Worm (Caenorhabditis elegans) whole organism, L4 larva: ENCODE data around the gene nlp-46.

Experiments used
- D1046.2 ChIP-seq: fragments of 200-800 bp; sonication (Bioruptor generic); IDR thresholded peaks from 2 replicates; pipeline ENCODE4 v1.3.6; 2022; ENCODE audit warnings: missing genetic modification characterization, missing compliant biosample characterization
- F26F4.8 ChIP-seq: fragments of 200-800 bp; sonication (Bioruptor generic); conservative IDR thresholded peaks from 2 replicates; pipeline ENCODE4 v1.3.6; 2022; ENCODE audit warnings: missing genetic modification characterization, missing compliant biosample characterization
- F37D6.2 ChIP-seq: sonication (generic microtip); optimal IDR thresholded peaks from 2 replicates; lab custom pipeline; 2016; ENCODE audit warnings: mild to moderate bottlenecking, missing genetic modification characterization, missing compliant biosample characterization
- F44E2.7 ChIP-seq: fragments of 200-800 bp; sonication (Bioruptor generic); IDR thresholded peaks from 2 replicates; pipeline ENCODE4 v2.1.2; 2022; ENCODE audit warnings: missing genetic modification characterization, missing compliant biosample characterization
- F49E8.2 ChIP-seq: sonication (generic microtip); optimal IDR thresholded peaks from 2 replicates; lab custom pipeline; 2016; ENCODE audit warnings: missing compliant biosample characterization, mild to moderate bottlenecking, missing genetic modification characterization, borderline replicate concordance
- Y48G9A.11 ChIP-seq: fragments of 200-800 bp; sonication (Bioruptor generic); IDR thresholded peaks from 2 replicates; pipeline ENCODE4 v1.3.6; 2022; ENCODE audit warnings: missing genetic modification reagents, missing genetic modification characterization, missing compliant biosample characterization
- ZK337.2 ChIP-seq: fragments of 200-800 bp; sonication (Bioruptor generic); IDR thresholded peaks from 2 replicates; pipeline ENCODE4 v1.3.6; 2022; ENCODE audit warnings: missing genetic modification reagents, missing genetic modification characterization, missing compliant biosample characterization
- ZK546.5 ChIP-seq, 2 experiments: sonication (generic microtip); optimal IDR thresholded peaks; 2 replicates each; lab custom pipeline; 2017; ENCODE audit warnings: missing biosample characterization in 2 of 2, missing genetic modification characterization in 2 of 2
- ceh-28 ChIP-seq: fragments of 150-350 bp; optimal IDR thresholded peaks from 2 replicates; lab custom pipeline; 2014; ENCODE audit warnings: missing biosample characterization, missing genetic modification reagents, missing genetic modification characterization
- ceh-62 ChIP-seq: sonication (generic microtip); optimal IDR thresholded peaks from 2 replicates; lab custom pipeline; 2017; ENCODE audit warnings: missing biosample characterization, missing genetic modification characterization
- cey-2 ChIP-seq: sonication (generic microtip); optimal IDR thresholded peaks from 3 replicates; lab custom pipeline; 2017; ENCODE audit warnings: missing genetic modification characterization, mild to moderate bottlenecking, missing compliant biosample characterization, antibody characterized with exemption, borderline replicate concordance; ENCODE audit not compliant: insufficient read depth
- ctbp-1 ChIP-seq: fragments of 200-800 bp; sonication (Bioruptor generic); IDR thresholded peaks from 2 replicates; pipeline ENCODE4 v1.3.6; 2022; ENCODE audit warnings: missing genetic modification reagents, missing genetic modification characterization, missing compliant biosample characterization
- daf-8 ChIP-seq: fragments of 200-800 bp; sonication (Bioruptor generic); IDR thresholded peaks from 2 replicates; pipeline ENCODE4 v1.3.6; 2022; ENCODE audit warnings: missing genetic modification characterization, missing compliant biosample characterization
- dpl-1 ChIP-seq: fragments of 150-350 bp; optimal IDR thresholded peaks from 2 replicates; lab custom pipeline; 2014; ENCODE audit warnings: missing biosample characterization, missing genetic modification reagents, missing genetic modification characterization
- duxl-1 ChIP-seq: sonication (generic microtip); optimal IDR thresholded peaks from 2 replicates; lab custom pipeline; 2016; ENCODE audit warnings: mild to moderate bottlenecking, missing genetic modification characterization, moderate library complexity, missing compliant biosample characterization; ENCODE audit not compliant: poor library complexity
- dve-1 ChIP-seq: sonication (generic microtip); optimal IDR thresholded peaks from 2 replicates; lab custom pipeline; 2017; ENCODE audit warnings: antibody characterized with exemption, mild to moderate bottlenecking, missing genetic modification characterization, missing compliant biosample characterization; ENCODE audit not compliant: insufficient read depth
- egl-27 ChIP-seq: sonication (generic microtip); optimal IDR thresholded peaks from 3 replicates; lab custom pipeline; 2017; ENCODE audit warnings: missing biosample characterization, missing genetic modification reagents, missing genetic modification characterization
- egl-43 ChIP-seq: fragments of 200-800 bp; sonication (Bioruptor generic); IDR thresholded peaks from 2 replicates; pipeline ENCODE4 v1.3.6; 2022; ENCODE audit warnings: missing genetic modification reagents, missing genetic modification characterization, missing compliant biosample characterization
- fkh-10 ChIP-seq: fragments of 150-350 bp; optimal IDR thresholded peaks from 2 replicates; lab custom pipeline; 2014; ENCODE audit warnings: missing biosample characterization, missing genetic modification reagents, missing genetic modification characterization
- fos-1 ChIP-seq: fragments of 150-350 bp; optimal IDR thresholded peaks from 2 replicates; lab custom pipeline; 2014; ENCODE audit warnings: missing biosample characterization, missing genetic modification characterization
- hif-1 ChIP-seq, 2 experiments: sonication (generic microtip); optimal IDR thresholded peaks; 2 replicates each; lab custom pipeline; 2016 to 2017; ENCODE audit warnings: missing compliant biosample characterization in 2 of 2, missing genetic modification characterization in 2 of 2, missing genetic modification reagents in 2 of 2, missing genotype in 2 of 2, mild to moderate bottlenecking in 1 of 2
- hlh-30 ChIP-seq: sonication (generic microtip); optimal IDR thresholded peaks from 2 replicates; lab custom pipeline; 2017; ENCODE audit warnings: antibody characterized with exemption, mild to moderate bottlenecking, missing genetic modification characterization, missing compliant biosample characterization; ENCODE audit not compliant: insufficient read depth
- lin-1 ChIP-seq: fragments of 200-800 bp; sonication (Bioruptor generic); IDR thresholded peaks from 2 replicates; pipeline ENCODE4 v1.3.6; 2022; ENCODE audit warnings: missing genetic modification reagents, missing genetic modification characterization, missing compliant biosample characterization
- lin-13 ChIP-seq: fragments of 150-350 bp; optimal IDR thresholded peaks from 2 replicates; lab custom pipeline; 2014; ENCODE audit warnings: missing biosample characterization, missing genetic modification reagents, missing genetic modification characterization
- lin-29 ChIP-seq: fragments of 200-800 bp; sonication (Bioruptor generic); IDR thresholded peaks from 2 replicates; pipeline ENCODE4 v1.3.6; 2022; ENCODE audit warnings: missing genetic modification reagents, missing genetic modification characterization, missing compliant biosample characterization
- lin-39 ChIP-seq: fragments of 150-350 bp; optimal IDR thresholded peaks from 2 replicates; lab custom pipeline; 2014; ENCODE audit warnings: missing biosample characterization, missing genetic modification reagents, missing genetic modification characterization
- lsy-2 ChIP-seq, 2 experiments: fragments of 150-350 bp in 1 of 2; sonication (generic microtip) in 1 of 2; optimal IDR thresholded peaks; 2 replicates each; lab custom pipeline; 2014 to 2017; ENCODE audit warnings: missing biosample characterization in 2 of 2, missing genetic modification characterization in 2 of 2
- madf-5 ChIP-seq, 2 experiments: fragments of 200-800 bp; sonication (Bioruptor generic); IDR thresholded peaks; 2 replicates each; pipeline ENCODE4 v1.3.6; 2022; ENCODE audit warnings: missing compliant biosample characterization in 2 of 2, missing genetic modification characterization in 2 of 2
- mdt-29 ChIP-seq: fragments of 200-800 bp; sonication (Bioruptor generic); IDR thresholded peaks from 2 replicates; pipeline ENCODE4 v1.3.6; 2022; ENCODE audit warnings: missing genetic modification reagents, missing genetic modification characterization, missing compliant biosample characterization
- mxl-2 ChIP-seq: fragments of 200-800 bp; sonication (Bioruptor generic); conservative IDR thresholded peaks from 2 replicates; pipeline ENCODE4 v1.3.6; 2022; ENCODE audit warnings: missing genetic modification reagents, missing genetic modification characterization, missing compliant biosample characterization
- nhr-10 ChIP-seq: fragments of 150-350 bp; optimal IDR thresholded peaks from 2 replicates; lab custom pipeline; 2014; ENCODE audit warnings: missing biosample characterization, missing genetic modification characterization
- nhr-11 ChIP-seq: fragments of 150-350 bp; optimal IDR thresholded peaks from 2 replicates; lab custom pipeline; 2014; ENCODE audit warnings: missing biosample characterization, missing genetic modification characterization
- nhr-237 ChIP-seq: sonication (generic microtip); optimal IDR thresholded peaks from 2 replicates; lab custom pipeline; 2017; ENCODE audit warnings: missing biosample characterization, missing genetic modification characterization
- nhr-25 ChIP-seq: sonication (generic microtip); optimal IDR thresholded peaks from 2 replicates; lab custom pipeline; 2017; ENCODE audit warnings: missing genetic modification characterization, mild to moderate bottlenecking, missing compliant biosample characterization, antibody characterized with exemption, moderate library complexity, borderline replicate concordance; ENCODE audit not compliant: insufficient read depth
- nhr-42 ChIP-seq: fragments of 200-800 bp; sonication (Bioruptor generic); IDR thresholded peaks from 2 replicates; pipeline ENCODE4 v1.3.6; 2022; ENCODE audit warnings: missing genetic modification characterization, missing compliant biosample characterization
- nhr-77 ChIP-seq: fragments of 150-350 bp; optimal IDR thresholded peaks from 2 replicates; lab custom pipeline; 2014; ENCODE audit warnings: missing biosample characterization, missing genetic modification characterization
- php-3 ChIP-seq: fragments of 200-800 bp; sonication (Bioruptor generic); IDR thresholded peaks from 2 replicates; pipeline ENCODE4 v1.3.6; 2022; ENCODE audit warnings: missing genetic modification reagents, missing genetic modification characterization, missing compliant biosample characterization
- rbr-2 ChIP-seq: sonication (generic microtip); optimal IDR thresholded peaks from 2 replicates; lab custom pipeline; 2016; ENCODE audit warnings: missing genotype, missing genetic modification characterization, missing compliant biosample characterization
- saeg-2 ChIP-seq: fragments of 200-800 bp; sonication (Bioruptor generic); IDR thresholded peaks from 2 replicates; pipeline ENCODE4 v1.3.6; 2022; ENCODE audit warnings: missing genetic modification reagents, missing genetic modification characterization, missing compliant biosample characterization
- snpc-1.2 ChIP-seq: fragments of 200-800 bp; sonication (Bioruptor generic); IDR thresholded peaks from 2 replicates; pipeline ENCODE4 v1.3.6; 2022; ENCODE audit warnings: missing genetic modification reagents, missing genetic modification characterization, missing compliant biosample characterization
- snpc-4 ChIP-seq: fragments of 150-350 bp; optimal IDR thresholded peaks from 2 replicates; lab custom pipeline; 2014; ENCODE audit warnings: missing biosample characterization, missing genetic modification characterization
- spr-1 ChIP-seq: sonication (generic microtip); optimal IDR thresholded peaks from 2 replicates; lab custom pipeline; 2016; ENCODE audit warnings: mild to moderate bottlenecking, missing genetic modification characterization, missing compliant biosample characterization
- unc-130 ChIP-seq: sonication (generic microtip); optimal IDR thresholded peaks from 2 replicates; lab custom pipeline; 2016; ENCODE audit warnings: missing genetic modification reagents, missing genetic modification characterization, missing compliant biosample characterization
- unc-62 ChIP-seq, 3 experiments: fragments of 150-350 bp in 1 of 3; sonication (generic microtip); optimal IDR thresholded peaks in 2 of 3; peaks in 1 of 3; 1 replicate in 1 of 3; 2 replicates in 2 of 3; lab custom pipeline; 2014 to 2017; ENCODE audit warnings: missing biosample characterization in 3 of 3, missing genetic modification characterization in 3 of 3, missing genetic modification reagents in 3 of 3, missing genotype in 1 of 3
- zag-1 ChIP-seq: fragments of 150-350 bp; optimal IDR thresholded peaks from 2 replicates; lab custom pipeline; 2014; ENCODE audit warnings: missing biosample characterization, missing genetic modification characterization
- zfp-2 ChIP-seq: sonication (generic microtip); optimal IDR thresholded peaks from 2 replicates; lab custom pipeline; 2016; ENCODE audit warnings: mild to moderate bottlenecking, missing genetic modification characterization, missing compliant biosample characterization
- zfp-3 ChIP-seq: fragments of 200-800 bp; sonication (Bioruptor generic); conservative IDR thresholded peaks from 2 replicates; pipeline ENCODE4 v1.3.6; 2022; ENCODE audit warnings: missing genetic modification reagents, missing genetic modification characterization, missing compliant biosample characterization
- zip-2 ChIP-seq: fragments of 150-350 bp; optimal IDR thresholded peaks from 2 replicates; lab custom pipeline; 2014; ENCODE audit warnings: missing biosample characterization, missing genetic modification characterization
- ztf-11 ChIP-seq: fragments of 150-350 bp; optimal IDR thresholded peaks from 2 replicates; lab custom pipeline; 2014; ENCODE audit warnings: missing biosample characterization, missing genetic modification characterization
- ztf-7 ChIP-seq: fragments of 150-350 bp; optimal IDR thresholded peaks from 2 replicates; lab custom pipeline; 2014; ENCODE audit warnings: missing biosample characterization, missing genetic modification characterization

The nlp-46 gene

ce11 chrV:12491070-12491643 lies 14.9 kb downstream of the nlp-46 start (continued):
- peak in 1 of 2 experiments; percentile 68 for TF ChIP-seq lsy-2 (tag; optimal IDR thresholded peaks at IDR 0.05; lab: Kevin White, UChicago)
- TF ChIP-seq lin-13 (GFP tag; lab: Kevin White, UChicago), result peak; percentile 74
- no peak for TF ChIP-seq fkh-10 (GFP tag; lab: Kevin White, UChicago)
- TF ChIP-seq lin-29, result no peak
- peak; percentile 74 for TF ChIP-seq lin-1 (GFP tag; lab: Robert Waterston, UW)
- TF ChIP-seq unc-130, result peak; percentile 65
- 0 out of 2 replicates have a peak, but pooled peaks have one; percentile 30 for TF ChIP-seq zfp-3 (GFP tag; lab: Robert Waterston, UW)
- TF ChIP-seq F49E8.2, result peak; percentile 92
- no peak for TF ChIP-seq F26F4.8 (GFP tag; lab: Robert Waterston, UW)
- TF ChIP-seq nhr-25, result no peak
- TF ChIP-seq egl-27 (tag; lab: Kevin White, UChicago), result no peak
- peak; percentile 89 for TF ChIP-seq duxl-1 (tag; lab: Kevin White, UChicago)
- TF ChIP-seq ZK546.5 (tag; optimal IDR thresholded peaks at IDR 0.05; lab: Kevin White, UChicago), result no peak
- TF ChIP-seq mxl-2, result no peak
- peak; percentile 58; the same call in 1 of the 2 replicates for TF ChIP-seq mdt-29 (GFP tag; lab: Robert Waterston, UW)
- TF ChIP-seq php-3 (GFP tag; lab: Robert Waterston, UW), result no peak
- no peak for TF ChIP-seq zfp-2 (tag; lab: Kevin White, UChicago)
- no peak for TF ChIP-seq ztf-11 (tag; lab: Kevin White, UChicago)
- TF ChIP-seq F44E2.7 (GFP tag; lab: Robert Waterston, UW), result no peak
- TF ChIP-seq nhr-42 (GFP tag; lab: Robert Waterston, UW), result peak; percentile 75
- no peak for TF ChIP-seq nhr-10 (tag; lab: Kevin White, UChicago)
- TF ChIP-seq nhr-11 (tag; lab: Kevin White, UChicago), result no peak
- peak; percentile 79 for TF ChIP-seq spr-1 (tag; lab: Kevin White, UChicago)
- TF ChIP-seq Y48G9A.11 (GFP tag; lab: Robert Waterston, UW), result peak; percentile 92
- TF ChIP-seq ZK337.2 (GFP tag; lab: Robert Waterston, UW), result 0 out of 2 replicates have a peak, but pooled peaks have one; percentile 3
- no peak for TF ChIP-seq F37D6.2 (tag; lab: Kevin White, UChicago)
- TF ChIP-seq ceh-28 (tag; lab: Kevin White, UChicago), result no peak
- TF ChIP-seq snpc-1.2, result peak; percentile 90
- TF ChIP-seq fos-1 (tag; lab: Kevin White, UChicago), result no peak
- no peak for TF ChIP-seq hif-1 (tag; optimal IDR thresholded peaks at IDR 0.05; lab: Kevin White, UChicago)
- peak; percentile 24 for TF ChIP-seq nhr-77 (tag; lab: Kevin White, UChicago)
- TF ChIP-seq ztf-7, result peak; percentile 52
- no peak for TF ChIP-seq ctbp-1 (GFP tag; lab: Robert Waterston, UW)
- no peak for TF ChIP-seq zag-1 (tag; lab: Kevin White, UChicago)
- TF ChIP-seq unc-62 (GFP tag; optimal IDR thresholded peaks at IDR 0.05 in 1 of 2; lab: Kevin White, UChicago), result no peak
- no peak for TF ChIP-seq unc-62 (tag; optimal IDR thresholded peaks at IDR 0.05; lab: Kevin White, UChicago)
- peak; percentile 28 for TF ChIP-seq dpl-1 (GFP tag; lab: Kevin White, UChicago)
- TF ChIP-seq snpc-4 (tag; lab: Kevin White, UChicago), result peak; percentile 94
- no peak for TF ChIP-seq nhr-237 (tag; lab: Kevin White, UChicago)
- peak; percentile 16 for TF ChIP-seq zip-2
- no peak for TF ChIP-seq lin-39 (tag; lab: Kevin White, UChicago)
- peak; percentile 92 for TF ChIP-seq dve-1
- TF ChIP-seq rbr-2 (tag; lab: Kevin White, UChicago), result peak; percentile 60
- TF ChIP-seq cey-2 (tag; lab: Kevin White, UChicago), result no peak
- TF ChIP-seq madf-5 (GFP tag; IDR thresholded peaks at IDR 0.05; lab: Robert Waterston, UW), result no peak
- no peak for TF ChIP-seq saeg-2 (GFP tag; lab: Robert Waterston, UW)
- no peak for TF ChIP-seq D1046.2 (GFP tag; lab: Robert Waterston, UW)
- TF ChIP-seq hlh-30 (tag; lab: Kevin White, UChicago), result peak; percentile 70
- TF ChIP-seq egl-43 (GFP tag; lab: Robert Waterston, UW), result peak; percentile 76; the same call in 1 of the 2 replicates
- no peak for TF ChIP-seq daf-8 (GFP tag; lab: Robert Waterston, UW)
- TF ChIP-seq ceh-62 (tag; lab: Kevin White, UChicago), result no peak
